Worm (Caenorhabditis elegans) whole organism, L4 larva: ENCODE results near the gene otub-3.

Experiments used
- D1046.2 ChIP-seq: fragments of 200-800 bp; sonication (Bioruptor generic); IDR thresholded peaks from 2 replicates; pipeline ENCODE4 v1.3.6; 2022; ENCODE audit warnings: missing genetic modification characterization, missing compliant biosample characterization
- F10B5.3 ChIP-seq: sonication (generic microtip); optimal IDR thresholded peaks from 2 replicates; lab custom pipeline; 2016; ENCODE audit warnings: mild to moderate bottlenecking, missing genetic modification characterization, missing compliant biosample characterization
- F26F4.8 ChIP-seq: fragments of 200-800 bp; sonication (Bioruptor generic); conservative IDR thresholded peaks from 2 replicates; pipeline ENCODE4 v1.3.6; 2022; ENCODE audit warnings: missing genetic modification characterization, missing compliant biosample characterization
- F37D6.2 ChIP-seq: sonication (generic microtip); optimal IDR thresholded peaks from 2 replicates; lab custom pipeline; 2016; ENCODE audit warnings: mild to moderate bottlenecking, missing genetic modification characterization, missing compliant biosample characterization
- F44E2.7 ChIP-seq: fragments of 200-800 bp; sonication (Bioruptor generic); IDR thresholded peaks from 2 replicates; pipeline ENCODE4 v2.1.2; 2022; ENCODE audit warnings: missing genetic modification characterization, missing compliant biosample characterization
- F49E8.2 ChIP-seq: sonication (generic microtip); optimal IDR thresholded peaks from 2 replicates; lab custom pipeline; 2016; ENCODE audit warnings: missing compliant biosample characterization, mild to moderate bottlenecking, missing genetic modification characterization, borderline replicate concordance
- Y48G9A.11 ChIP-seq: fragments of 200-800 bp; sonication (Bioruptor generic); IDR thresholded peaks from 2 replicates; pipeline ENCODE4 v1.3.6; 2022; ENCODE audit warnings: missing genetic modification reagents, missing genetic modification characterization, missing compliant biosample characterization
- Y5F2A.4 ChIP-seq: fragments of 200-800 bp; sonication (Bioruptor generic); optimal IDR thresholded peaks from 2 replicates; lab custom pipeline; 2018; ENCODE audit warnings: mild to moderate bottlenecking, missing genetic modification characterization, missing compliant biosample characterization
- ZK337.2 ChIP-seq: fragments of 200-800 bp; sonication (Bioruptor generic); IDR thresholded peaks from 2 replicates; pipeline ENCODE4 v1.3.6; 2022; ENCODE audit warnings: missing genetic modification reagents, missing genetic modification characterization, missing compliant biosample characterization
- ZK546.5 ChIP-seq, 2 experiments: sonication (generic microtip); optimal IDR thresholded peaks; 2 replicates each; lab custom pipeline; 2017; ENCODE audit warnings: missing biosample characterization in 2 of 2, missing genetic modification characterization in 2 of 2
- aly-2 ChIP-seq: sonication (generic microtip); optimal IDR thresholded peaks from 2 replicates; lab custom pipeline; 2018; ENCODE audit warnings: missing biosample characterization, missing genetic modification characterization
- ceh-32 ChIP-seq: sonication (generic microtip); optimal IDR thresholded peaks from 2 replicates; lab custom pipeline; 2016; ENCODE audit warnings: mild to moderate bottlenecking, missing genetic modification characterization, missing compliant biosample characterization; ENCODE audit not compliant: poor library complexity
- ceh-44 ChIP-seq: fragments of 200-800 bp; sonication (Bioruptor generic); IDR thresholded peaks from 2 replicates; pipeline ENCODE4 v1.3.6; 2022; ENCODE audit warnings: missing genetic modification reagents, missing genetic modification characterization, missing compliant biosample characterization
- cey-2 ChIP-seq: sonication (generic microtip); optimal IDR thresholded peaks from 3 replicates; lab custom pipeline; 2017; ENCODE audit warnings: missing genetic modification characterization, mild to moderate bottlenecking, missing compliant biosample characterization, antibody characterized with exemption, borderline replicate concordance; ENCODE audit not compliant: insufficient read depth
- daf-12 ChIP-seq: fragments of 150-350 bp; optimal IDR thresholded peaks from 2 replicates; lab custom pipeline; 2014; ENCODE audit warnings: missing biosample characterization, missing genetic modification reagents, missing genetic modification characterization
- daf-16 ChIP-seq, 3 experiments: sonication (generic microtip); optimal IDR thresholded peaks; 2 replicates each; lab custom pipeline; 2016 to 2017; ENCODE audit warnings: missing genetic modification characterization in 3 of 3, missing genetic modification reagents in 3 of 3, mild to moderate bottlenecking in 2 of 3, missing compliant biosample characterization in 2 of 3, missing biosample characterization in 1 of 3, moderate library complexity in 1 of 3
- daf-19 ChIP-seq: fragments of 200-800 bp; sonication (Bioruptor generic); conservative IDR thresholded peaks from 2 replicates; pipeline ENCODE4 v1.3.6; 2022; ENCODE audit warnings: missing genetic modification characterization, missing compliant biosample characterization
- daf-8 ChIP-seq: fragments of 200-800 bp; sonication (Bioruptor generic); IDR thresholded peaks from 2 replicates; pipeline ENCODE4 v1.3.6; 2022; ENCODE audit warnings: missing genetic modification characterization, missing compliant biosample characterization
- dmd-8 ChIP-seq: fragments of 200-800 bp; sonication (Bioruptor generic); IDR thresholded peaks from 2 replicates; pipeline ENCODE4 v1.3.6; 2022; ENCODE audit warnings: missing genetic modification characterization, missing compliant biosample characterization
- dpl-1 ChIP-seq: fragments of 150-350 bp; optimal IDR thresholded peaks from 2 replicates; lab custom pipeline; 2014; ENCODE audit warnings: missing biosample characterization, missing genetic modification reagents, missing genetic modification characterization
- egl-27 ChIP-seq: sonication (generic microtip); optimal IDR thresholded peaks from 3 replicates; lab custom pipeline; 2017; ENCODE audit warnings: missing biosample characterization, missing genetic modification reagents, missing genetic modification characterization
- fkh-10 ChIP-seq: fragments of 150-350 bp; optimal IDR thresholded peaks from 2 replicates; lab custom pipeline; 2014; ENCODE audit warnings: missing biosample characterization, missing genetic modification reagents, missing genetic modification characterization
- gei-8 ChIP-seq: fragments of 200-800 bp; sonication (Bioruptor generic); optimal IDR thresholded peaks from 2 replicates; lab custom pipeline; 2018; ENCODE audit warnings: mild to moderate bottlenecking, missing genetic modification characterization, missing compliant biosample characterization
- hlh-30 ChIP-seq: sonication (generic microtip); optimal IDR thresholded peaks from 2 replicates; lab custom pipeline; 2017; ENCODE audit warnings: antibody characterized with exemption, mild to moderate bottlenecking, missing genetic modification characterization, missing compliant biosample characterization; ENCODE audit not compliant: insufficient read depth
- hmg-1.1 ChIP-seq: fragments of 200-800 bp; sonication (Bioruptor generic); IDR thresholded peaks from 2 replicates; pipeline ENCODE4 v1.3.6; 2022; ENCODE audit warnings: missing genetic modification reagents, missing genetic modification characterization, missing compliant biosample characterization
- lim-7 ChIP-seq: fragments of 200-800 bp; sonication (Bioruptor generic); IDR thresholded peaks from 2 replicates; pipeline ENCODE4 v1.3.6; 2022; ENCODE audit warnings: missing genetic modification characterization, missing compliant biosample characterization
- lin-39 ChIP-seq: fragments of 150-350 bp; optimal IDR thresholded peaks from 2 replicates; lab custom pipeline; 2014; ENCODE audit warnings: missing biosample characterization, missing genetic modification reagents, missing genetic modification characterization
- madf-5 ChIP-seq, 2 experiments: fragments of 200-800 bp; sonication (Bioruptor generic); IDR thresholded peaks; 2 replicates each; pipeline ENCODE4 v1.3.6; 2022; ENCODE audit warnings: missing compliant biosample characterization in 2 of 2, missing genetic modification characterization in 2 of 2
- mdl-1 ChIP-seq, 2 experiments: fragments of 150-350 bp in 1 of 2; sonication (generic microtip) in 1 of 2; optimal IDR thresholded peaks; 2 replicates each; lab custom pipeline; 2014 to 2017; ENCODE audit warnings: missing biosample characterization in 2 of 2, missing genetic modification characterization in 2 of 2
- mdt-29 ChIP-seq: fragments of 200-800 bp; sonication (Bioruptor generic); IDR thresholded peaks from 2 replicates; pipeline ENCODE4 v1.3.6; 2022; ENCODE audit warnings: missing genetic modification reagents, missing genetic modification characterization, missing compliant biosample characterization
- nhr-102 ChIP-seq: sonication (generic microtip); optimal IDR thresholded peaks from 2 replicates; lab custom pipeline; 2016; ENCODE audit warnings: mild to moderate bottlenecking, missing genetic modification characterization, moderate library complexity, missing compliant biosample characterization
- nhr-11 ChIP-seq: fragments of 150-350 bp; optimal IDR thresholded peaks from 2 replicates; lab custom pipeline; 2014; ENCODE audit warnings: missing biosample characterization, missing genetic modification characterization
- nhr-111 ChIP-seq: fragments of 200-800 bp; sonication (Bioruptor generic); optimal IDR thresholded peaks from 2 replicates; lab custom pipeline; 2018; ENCODE audit warnings: mild to moderate bottlenecking, missing genetic modification characterization, missing compliant biosample characterization
- nhr-237 ChIP-seq: sonication (generic microtip); optimal IDR thresholded peaks from 2 replicates; lab custom pipeline; 2017; ENCODE audit warnings: missing biosample characterization, missing genetic modification characterization
- nhr-28 ChIP-seq: fragments of 150-350 bp; optimal IDR thresholded peaks from 2 replicates; lab custom pipeline; 2014; ENCODE audit warnings: missing biosample characterization, missing genetic modification characterization
- nhr-48 ChIP-seq: sonication (generic microtip); optimal IDR thresholded peaks from 2 replicates; lab custom pipeline; 2016; ENCODE audit warnings: mild to moderate bottlenecking, missing genetic modification characterization, missing compliant biosample characterization
- pha-4 ChIP-seq, 2 experiments: fragments of 150-350 bp in 1 of 2; fragments of 200-800 bp in 1 of 2; sonication (Bioruptor generic) in 1 of 2; IDR thresholded peaks in 1 of 2; optimal IDR thresholded peaks in 1 of 2; 2 replicates each; pipeline versions ENCODE4 v1.3.6 to Lab custom; 2014 to 2022; ENCODE audit warnings: missing genetic modification characterization in 2 of 2, missing genetic modification reagents in 2 of 2, missing biosample characterization in 1 of 2, missing compliant biosample characterization in 1 of 2
- php-3 ChIP-seq: fragments of 200-800 bp; sonication (Bioruptor generic); IDR thresholded peaks from 2 replicates; pipeline ENCODE4 v1.3.6; 2022; ENCODE audit warnings: missing genetic modification reagents, missing genetic modification characterization, missing compliant biosample characterization
- rbr-2 ChIP-seq: sonication (generic microtip); optimal IDR thresholded peaks from 2 replicates; lab custom pipeline; 2016; ENCODE audit warnings: missing genotype, missing genetic modification characterization, missing compliant biosample characterization
- sdz-12 ChIP-seq: fragments of 200-800 bp; sonication (Bioruptor generic); optimal IDR thresholded peaks from 2 replicates; lab custom pipeline; 2018; ENCODE audit warnings: mild to moderate bottlenecking, missing genetic modification characterization, missing compliant biosample characterization
- snpc-4 ChIP-seq: fragments of 150-350 bp; optimal IDR thresholded peaks from 2 replicates; lab custom pipeline; 2014; ENCODE audit warnings: missing biosample characterization, missing genetic modification characterization
- spr-1 ChIP-seq: sonication (generic microtip); optimal IDR thresholded peaks from 2 replicates; lab custom pipeline; 2016; ENCODE audit warnings: mild to moderate bottlenecking, missing genetic modification characterization, missing compliant biosample characterization
- tra-1 ChIP-seq: fragments of 200-800 bp; sonication (Bioruptor generic); IDR thresholded peaks from 2 replicates; pipeline ENCODE4 v1.3.6; 2022; ENCODE audit warnings: missing genetic modification reagents, missing genetic modification characterization, missing compliant biosample characterization
- unc-62 ChIP-seq, 3 experiments: fragments of 150-350 bp in 1 of 3; sonication (generic microtip); optimal IDR thresholded peaks in 2 of 3; peaks in 1 of 3; 1 replicate in 1 of 3; 2 replicates in 2 of 3; lab custom pipeline; 2014 to 2017; ENCODE audit warnings: missing biosample characterization in 3 of 3, missing genetic modification characterization in 3 of 3, missing genetic modification reagents in 3 of 3, missing genotype in 1 of 3
- zag-1 ChIP-seq: fragments of 150-350 bp; optimal IDR thresholded peaks from 2 replicates; lab custom pipeline; 2014; ENCODE audit warnings: missing biosample characterization, missing genetic modification characterization
- zfp-3 ChIP-seq: fragments of 200-800 bp; sonication (Bioruptor generic); conservative IDR thresholded peaks from 2 replicates; pipeline ENCODE4 v1.3.6; 2022; ENCODE audit warnings: missing genetic modification reagents, missing genetic modification characterization, missing compliant biosample characterization
- zip-11 ChIP-seq: fragments of 200-800 bp; sonication (Bioruptor generic); IDR thresholded peaks from 2 replicates; pipeline ENCODE4 v1.3.6; 2022; ENCODE audit warnings: missing genetic modification characterization, missing compliant biosample characterization
- ztf-11 ChIP-seq: fragments of 150-350 bp; optimal IDR thresholded peaks from 2 replicates; lab custom pipeline; 2014; ENCODE audit warnings: missing biosample characterization, missing genetic modification characterization

otub-3 gene

ce11 chrIV:8687605-8688191, 40.3 kb upstream of the otub-3 start, which contains the start of gene snrp-3 (continued):
- TF ChIP-seq gei-8 (no peak), egl-27 (tag; lab: Kevin White, UChicago) (no peak), mdt-29 (no peak), nhr-237 (tag; lab: Kevin White, UChicago) (no peak), daf-12 (no peak), madf-5 (GFP tag; IDR thresholded peaks at IDR 0.05; lab: Robert Waterston, UW) (no peak), ceh-32 (tag; lab: Kevin White, UChicago) (no peak), zag-1 (no peak), lim-7 (GFP tag; lab: Robert Waterston, UW) (no peak), Y48G9A.11 (0 out of 2 replicates have a peak, but pooled peaks have one; percentile 26), nhr-111 (GFP tag; lab: Kevin White, UChicago) (no peak), zfp-3 (0 out of 2 replicates have a peak, but pooled peaks have one; percentile 60), pha-4 (GFP tag; IDR thresholded peaks at IDR 0.05; lab: Robert Waterston, UW) (0 out of 2 replicates have a peak, but pooled peaks have one; percentile 10), pha-4 (tag; optimal IDR thresholded peaks at IDR 0.05; lab: Kevin White, UChicago) (peak; percentile 57), unc-62 (GFP tag; optimal IDR thresholded peaks at IDR 0.05 in 1 of 2; lab: Kevin White, UChicago) (peak in 1 of 2 experiments; percentile 93), unc-62 (tag; optimal IDR thresholded peaks at IDR 0.05; lab: Kevin White, UChicago) (no peak), F26F4.8 (GFP tag; lab: Robert Waterston, UW) (no peak), F44E2.7 (GFP tag; lab: Robert Waterston, UW) (no peak), F10B5.3 (tag; lab: Kevin White, UChicago) (peak; percentile 72), F37D6.2 (tag; lab: Kevin White, UChicago) (peak; percentile 49), dpl-1 (GFP tag; lab: Kevin White, UChicago) (peak; percentile 96), hlh-30 (tag; lab: Kevin White, UChicago) (peak; percentile 85), mdl-1 (tag; optimal IDR thresholded peaks at IDR 0.05; lab: Kevin White, UChicago) (peak in 1 of 2 experiments; percentile 92), aly-2 (tag; lab: Kevin White, UChicago) (no peak), nhr-28 (peak; percentile 42), F49E8.2 (tag; lab: Kevin White, UChicago) (no peak), daf-19 (GFP tag; lab: Robert Waterston, UW) (no peak), hmg-1.1 (no peak; the same call in 1 of the 2 replicates), lin-39 (tag; lab: Kevin White, UChicago) (no peak), nhr-48 (tag; lab: Kevin White, UChicago) (peak; percentile 54), Y5F2A.4 (GFP tag; lab: Kevin White, UChicago) (no peak), D1046.2 (GFP tag; lab: Robert Waterston, UW) (no peak), daf-8 (GFP tag; lab: Robert Waterston, UW) (no peak), daf-16 (GFP tag; optimal IDR thresholded peaks at IDR 0.05; lab: Kevin White, UChicago) (peak in 1 of 2 experiments; percentile 48), daf-16 (tag; optimal IDR thresholded peaks at IDR 0.05; lab: Kevin White, UChicago) (peak; percentile 65), ceh-44 (GFP tag; lab: Robert Waterston, UW) (no peak), cey-2 (tag; lab: Kevin White, UChicago) (no peak), nhr-11 (tag; lab: Kevin White, UChicago) (peak; percentile 37), dmd-8 (GFP tag; lab: Robert Waterston, UW) (no peak), sdz-12 (GFP tag; lab: Kevin White, UChicago) (no peak), snpc-4 (no peak), rbr-2 (tag; lab: Kevin White, UChicago) (peak; percentile 64), nhr-102 (tag; lab: Kevin White, UChicago) (peak; percentile 83), ZK337.2 (no peak), php-3 (GFP tag; lab: Robert Waterston, UW) (no peak), spr-1 (tag; lab: Kevin White, UChicago) (no peak), fkh-10 (GFP tag; lab: Kevin White, UChicago) (peak; percentile 55), ztf-11 (tag; lab: Kevin White, UChicago) (no peak), ZK546.5 (tag; optimal IDR thresholded peaks at IDR 0.05; lab: Kevin White, UChicago) (no peak), tra-1 (GFP tag; lab: Robert Waterston, UW) (no peak), zip-11 (GFP tag; lab: Robert Waterston, UW) (no peak)
